Fruit fly (Drosophila melanogaster): ENCODE measurements around the gene Chd1.

Gene Chd1

DNA sequence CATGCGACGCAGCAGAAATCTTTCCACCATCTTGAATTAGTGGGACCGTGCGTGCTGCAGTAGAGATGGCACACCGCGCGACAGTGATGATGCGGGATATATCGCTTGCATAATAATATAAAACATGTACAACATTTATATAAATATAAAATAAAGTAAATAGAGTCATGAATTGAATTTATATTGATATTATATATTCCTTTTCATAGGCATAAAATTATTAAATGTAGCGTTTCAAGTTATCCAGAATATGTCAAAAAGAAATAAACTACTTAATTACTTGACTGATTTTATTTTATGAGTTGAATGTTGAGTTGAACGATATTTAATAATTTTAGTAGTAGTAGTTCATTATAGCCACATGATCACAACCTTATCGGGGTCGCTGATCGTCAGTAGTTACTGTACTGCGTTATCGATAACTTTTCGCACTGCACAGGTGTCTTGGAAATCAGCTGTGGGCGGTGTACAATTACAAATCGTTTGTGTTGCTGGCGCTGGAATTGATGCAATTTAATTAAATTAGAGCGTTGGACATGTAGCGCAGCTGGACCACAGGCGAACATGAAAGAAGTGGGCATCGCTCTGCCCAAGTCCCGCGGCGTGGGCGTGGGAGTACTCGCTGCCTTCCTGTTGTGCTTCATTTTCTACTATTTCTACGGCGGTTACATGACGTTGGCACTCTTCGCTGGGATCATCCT lies at the start of gene Chd1, which contains the start of gene Bem46:
TSS of gene Chd1 (minus strand) at position 43 of the 701 bp plus-strand sequence.
TSS of gene Bem46 (plus strand) at position 436 of the 701 bp plus-strand sequence.
- TF ChIP-seq EcR (GFP tag; optimal IDR thresholded peaks at IDR 0.05) (no peak), psq (optimal IDR thresholded peaks at IDR 0.05) (no peak), CG8478 (optimal IDR thresholded peaks at IDR 0.05) (no peak), usp (GFP tag; optimal IDR thresholded peaks at IDR 0.05) (no peak), Dll (optimal IDR thresholded peaks at IDR 0.05) (no peak), pan (optimal IDR thresholded peaks at IDR 0.05) (no peak)

DNA sequence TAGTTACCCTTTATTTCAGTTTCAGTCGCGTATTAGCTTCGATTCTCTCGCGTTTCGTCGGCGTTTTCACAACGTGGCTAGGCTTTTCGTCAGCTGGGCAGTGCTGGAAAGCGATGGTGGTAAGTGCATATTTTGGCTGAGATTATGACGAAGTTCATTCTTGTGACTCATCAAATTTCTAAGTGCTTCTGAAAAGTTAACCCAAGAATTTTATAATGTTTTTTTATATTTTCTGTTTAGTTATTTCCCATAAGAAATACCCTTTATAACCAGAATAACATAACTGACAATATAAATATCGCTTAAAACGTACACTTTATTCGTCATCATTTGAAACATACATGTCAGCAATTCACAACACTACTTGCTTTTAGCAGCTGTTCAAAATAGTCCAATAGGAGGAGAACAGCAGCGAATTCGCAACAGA lies 49.6 kb upstream of the Chd1 start, which contains the start of the genes CG17260 and SerRS:
TSS of gene CG17260 (plus strand) at position 78 of the 427 bp plus-strand sequence.
TSS of gene SerRS (minus strand) at position 251 of the 427 bp plus-strand sequence.
- TF ChIP-seq EcR (GFP tag; optimal IDR thresholded peaks at IDR 0.05): no peak
- no peak for TF ChIP-seq usp (GFP tag; optimal IDR thresholded peaks at IDR 0.05)
- TF ChIP-seq Dll (optimal IDR thresholded peaks at IDR 0.05): no peak
- TF ChIP-seq pan (optimal IDR thresholded peaks at IDR 0.05): no peak
- no peak for TF ChIP-seq CG8478 (optimal IDR thresholded peaks at IDR 0.05)
- TF ChIP-seq psq (optimal IDR thresholded peaks at IDR 0.05): no peak

DNA sequence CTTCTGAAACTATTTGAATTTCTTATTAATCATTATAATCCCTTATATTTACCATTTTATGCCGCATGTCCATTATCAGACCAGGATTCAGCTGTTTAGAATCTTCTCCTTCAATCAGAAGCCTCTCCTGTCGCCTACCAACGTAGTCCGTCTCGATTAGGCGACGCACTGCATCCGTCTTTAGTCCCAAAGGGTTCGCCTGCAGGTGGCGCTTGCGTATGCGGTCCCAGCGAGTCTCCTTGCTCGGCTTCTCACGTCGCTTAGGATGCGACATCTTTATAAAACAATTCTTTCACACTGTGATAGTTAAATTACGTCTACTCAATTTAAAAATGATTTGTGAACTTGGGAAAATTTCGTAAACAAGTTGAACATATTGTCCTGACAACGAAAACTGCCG lies 47.4 kb upstream of the Chd1 start, which contains the start of gene CG17258:
TSS of gene CG17258 (minus strand) at position 380 of the 400 bp plus-strand sequence.
- TF ChIP-seq CG8478 (optimal IDR thresholded peaks at IDR 0.05): no peak
- TF ChIP-seq usp (GFP tag; optimal IDR thresholded peaks at IDR 0.05): no peak
- TF ChIP-seq Dll (optimal IDR thresholded peaks at IDR 0.05): no peak

DNA sequence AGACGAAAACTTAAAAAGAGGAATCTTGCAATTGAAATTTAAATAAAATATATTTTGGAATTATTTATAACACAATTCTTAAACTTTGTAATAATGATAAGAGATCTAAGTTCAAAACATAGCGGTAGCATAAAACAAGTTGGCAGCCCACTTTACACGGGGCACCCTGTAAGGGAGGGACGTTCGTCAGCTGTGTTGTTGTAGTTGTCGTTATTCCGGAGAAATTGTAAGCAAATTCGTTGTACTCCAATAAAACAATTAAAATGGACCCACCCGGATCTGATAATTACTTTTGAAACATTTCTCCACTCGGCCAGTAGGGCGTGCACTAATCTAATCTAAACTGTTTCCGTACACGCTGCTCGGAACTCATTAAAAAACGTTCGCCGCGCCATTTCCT lies 42.8 kb upstream of the Chd1 start, which contains the start of gene GABPI:
TSS of gene GABPI (plus strand) at position 190 of the 400 bp plus-strand sequence.
- TF ChIP-seq CG8478 (optimal IDR thresholded peaks at IDR 0.05): no peak
- no peak for TF ChIP-seq Dll (optimal IDR thresholded peaks at IDR 0.05)
- no peak for TF ChIP-seq EcR (GFP tag; optimal IDR thresholded peaks at IDR 0.05)
- no peak for TF ChIP-seq usp (GFP tag; optimal IDR thresholded peaks at IDR 0.05)
- TF ChIP-seq pan (optimal IDR thresholded peaks at IDR 0.05): no peak
- TF ChIP-seq psq (optimal IDR thresholded peaks at IDR 0.05): no peak

DNA sequence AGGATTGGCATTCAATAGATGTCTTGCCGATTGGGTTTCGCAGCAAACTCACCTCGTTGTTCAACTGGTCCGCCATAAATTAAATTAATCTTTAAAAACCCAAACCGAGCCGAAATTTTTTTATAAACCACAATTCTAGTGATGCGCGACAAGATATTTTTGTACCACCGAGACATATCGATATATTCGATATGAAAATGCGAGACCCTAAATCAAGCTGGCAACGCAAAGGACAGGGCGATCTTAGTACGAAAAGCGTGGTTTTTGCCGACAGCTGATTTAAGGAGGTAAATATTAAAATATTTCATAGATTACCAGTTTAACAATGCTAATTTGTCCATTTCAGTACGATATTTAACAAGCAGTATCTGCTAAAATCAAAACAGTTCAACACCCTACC lies 41.5 kb upstream of the Chd1 start, which contains the start of the genes Sf3b2 and CG17219:
TSS of gene Sf3b2 (minus strand) at position 157 of the 400 bp plus-strand sequence.
TSS of gene CG17219 (plus strand) at position 242 of the 400 bp plus-strand sequence.
- TF ChIP-seq Dll (optimal IDR thresholded peaks at IDR 0.05) (no peak), EcR (GFP tag; optimal IDR thresholded peaks at IDR 0.05) (no peak), usp (GFP tag; optimal IDR thresholded peaks at IDR 0.05) (no peak), CG8478 (optimal IDR thresholded peaks at IDR 0.05) (no peak), psq (optimal IDR thresholded peaks at IDR 0.05) (no peak), pan (optimal IDR thresholded peaks at IDR 0.05) (no peak)

DNA sequence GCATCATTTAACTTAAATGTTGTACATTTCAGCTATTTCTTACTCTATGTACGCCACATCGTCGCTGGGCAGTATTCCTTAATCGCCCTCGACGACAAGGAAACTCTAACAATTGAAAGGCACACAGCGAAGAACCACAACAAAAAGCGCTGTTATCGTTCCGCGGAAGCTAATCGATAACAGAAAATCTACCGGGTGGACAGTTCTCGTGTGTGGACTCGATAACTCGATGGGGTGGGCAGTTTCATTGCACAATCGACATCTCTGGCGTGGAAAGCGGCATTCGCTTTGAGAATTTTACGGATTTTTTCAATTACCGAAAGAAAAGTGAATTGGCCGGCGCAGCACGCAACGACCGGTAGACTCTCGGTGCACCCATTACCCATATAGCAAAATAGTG lies 35.5 kb upstream of the Chd1 start, which contains the start of the genes alpha4GT1 and Prp40:
TSS of gene alpha4GT1 (minus strand) at position 156 of the 400 bp plus-strand sequence.
TSS of gene Prp40 (plus strand) at position 241 of the 400 bp plus-strand sequence.
- TF ChIP-seq pan (optimal IDR thresholded peaks at IDR 0.05) (no peak), Dll (optimal IDR thresholded peaks at IDR 0.05) (no peak), EcR (GFP tag; optimal IDR thresholded peaks at IDR 0.05) (no peak), psq (optimal IDR thresholded peaks at IDR 0.05) (no peak), CG8478 (optimal IDR thresholded peaks at IDR 0.05) (no peak), usp (GFP tag; optimal IDR thresholded peaks at IDR 0.05) (no peak)

DNA sequence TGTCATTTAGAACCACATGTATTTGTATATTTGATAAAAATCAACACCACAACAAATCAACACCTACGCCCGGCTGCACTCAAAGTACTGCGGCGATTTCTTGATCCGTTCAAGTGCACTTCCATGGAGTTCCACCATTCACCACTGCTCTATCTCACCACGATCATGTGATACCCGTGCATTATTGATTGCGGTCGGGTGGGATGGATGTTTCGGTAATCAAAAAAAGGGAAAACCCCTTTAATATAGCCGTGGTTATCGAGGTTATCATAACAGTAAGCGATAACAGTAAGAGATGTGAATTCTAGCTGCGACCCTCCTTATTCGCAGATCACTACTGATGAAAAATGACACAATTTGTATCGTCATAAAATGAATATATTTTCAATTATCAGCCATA lies 30.7 kb upstream of the Chd1 start, which contains the start of the genes CG17224 and CG17264:
TSS of gene CG17224 (minus strand) at position 97 of the 400 bp plus-strand sequence.
TSS of gene CG17264 (plus strand) at position 297 of the 400 bp plus-strand sequence.
- TF ChIP-seq usp (GFP tag; optimal IDR thresholded peaks at IDR 0.05): no peak
- no peak for TF ChIP-seq pan (optimal IDR thresholded peaks at IDR 0.05)
- TF ChIP-seq Dll (optimal IDR thresholded peaks at IDR 0.05): no peak
- no peak for TF ChIP-seq CG8478 (optimal IDR thresholded peaks at IDR 0.05)

DNA sequence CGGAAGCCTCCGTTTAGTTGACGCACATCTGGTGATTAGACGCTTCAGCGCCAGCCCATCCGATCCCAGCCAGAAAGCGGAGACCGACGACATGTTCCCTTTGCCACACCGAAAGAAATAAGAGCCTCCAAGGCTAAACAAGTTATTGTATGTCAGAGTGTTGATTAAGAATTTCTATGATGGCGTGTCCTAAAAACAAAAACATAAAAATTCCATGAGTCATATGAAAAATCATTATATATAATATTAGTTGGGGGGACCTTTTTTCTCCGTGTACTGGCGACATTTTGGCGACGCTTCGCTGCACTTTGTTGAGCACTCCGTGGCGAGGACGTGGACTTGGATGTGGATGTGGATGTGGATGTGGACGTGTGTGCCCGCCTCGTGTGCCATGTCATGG lies 25.3 kb upstream of the Chd1 start:
- TF ChIP-seq pan (optimal IDR thresholded peaks at IDR 0.05) (no peak), usp (GFP tag; optimal IDR thresholded peaks at IDR 0.05) (no peak), CG8478 (optimal IDR thresholded peaks at IDR 0.05) (no peak), Dll (optimal IDR thresholded peaks at IDR 0.05) (no peak), EcR (GFP tag; optimal IDR thresholded peaks at IDR 0.05) (no peak), psq (optimal IDR thresholded peaks at IDR 0.05) (no peak)

DNA sequence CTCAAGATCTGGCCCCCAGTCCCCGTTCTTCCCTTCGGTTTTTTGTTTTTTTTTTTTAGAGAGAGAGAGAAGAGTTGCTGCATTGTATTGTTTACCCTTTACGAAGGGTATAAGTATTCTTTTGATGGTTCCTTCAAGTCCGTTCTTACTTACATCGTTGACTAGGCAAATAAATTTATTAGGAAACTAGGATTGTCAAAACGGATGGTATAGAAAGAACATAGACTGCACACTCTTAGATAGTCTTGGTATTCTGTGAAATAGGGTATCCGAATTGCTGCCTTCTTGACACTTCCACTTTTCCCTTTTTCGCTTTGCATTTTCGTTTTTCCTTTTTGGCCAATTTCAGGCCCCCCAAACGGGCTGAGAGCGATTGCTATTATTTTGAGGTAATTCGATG lies 24.0 kb upstream of the Chd1 start:
- TF ChIP-seq CG8478 (optimal IDR thresholded peaks at IDR 0.05): no peak
- TF ChIP-seq pan (optimal IDR thresholded peaks at IDR 0.05): no peak
- TF ChIP-seq usp (GFP tag; optimal IDR thresholded peaks at IDR 0.05): no peak
- TF ChIP-seq EcR (GFP tag; optimal IDR thresholded peaks at IDR 0.05): no peak
- no peak for TF ChIP-seq psq (optimal IDR thresholded peaks at IDR 0.05)
- no peak for TF ChIP-seq Dll (optimal IDR thresholded peaks at IDR 0.05)

DNA sequence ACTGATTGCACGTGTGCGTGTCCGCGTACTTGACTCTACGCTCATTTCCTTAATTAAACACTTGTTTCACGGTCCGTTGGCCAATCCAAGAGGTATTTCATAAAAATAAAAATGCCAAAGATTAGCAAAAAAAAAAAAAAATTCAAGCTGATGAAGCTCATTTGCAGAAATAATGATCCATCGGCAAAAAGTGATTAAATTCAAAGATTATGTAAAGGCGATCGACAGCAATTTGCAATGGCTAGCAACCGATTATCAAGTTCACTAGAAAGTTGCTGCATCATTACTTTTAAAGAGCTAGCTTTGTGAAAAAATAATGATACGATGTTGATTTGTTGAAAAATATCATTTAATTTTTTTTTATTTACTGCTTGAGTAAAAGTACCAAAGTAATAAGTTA lies 21.9 kb upstream of the Chd1 start:
- TF ChIP-seq usp (GFP tag; optimal IDR thresholded peaks at IDR 0.05): no peak
- TF ChIP-seq psq (optimal IDR thresholded peaks at IDR 0.05): no peak
- no peak for TF ChIP-seq CG8478 (optimal IDR thresholded peaks at IDR 0.05)
- no peak for TF ChIP-seq pan (optimal IDR thresholded peaks at IDR 0.05)
- no peak for TF ChIP-seq Dll (optimal IDR thresholded peaks at IDR 0.05)
- no peak for TF ChIP-seq EcR (GFP tag; optimal IDR thresholded peaks at IDR 0.05)

DNA sequence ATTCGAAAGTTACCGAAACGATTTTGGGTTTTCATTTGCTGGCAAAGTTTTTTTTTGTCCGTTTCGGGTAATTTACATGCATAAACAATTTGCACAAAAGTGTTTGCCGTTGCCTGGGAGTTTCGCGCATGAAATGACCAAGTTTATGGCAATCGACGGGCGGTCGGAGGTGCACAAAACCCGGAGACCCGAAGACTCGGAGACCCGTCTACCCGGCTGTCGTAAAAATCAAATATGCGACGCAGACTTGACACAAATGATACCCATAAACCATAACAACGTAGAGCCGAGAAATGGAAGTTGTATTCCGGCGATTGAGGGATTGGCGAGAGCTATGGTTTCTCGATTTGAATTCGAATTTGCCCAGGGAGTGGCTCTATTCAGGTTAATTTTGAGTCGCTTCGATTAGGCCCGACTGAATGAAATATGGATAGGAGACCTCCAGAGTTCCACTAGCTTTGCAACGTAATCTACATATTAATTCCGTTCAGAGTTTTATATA lies 19.5 kb upstream of the Chd1 start:
- TF ChIP-seq CG8478 (optimal IDR thresholded peaks at IDR 0.05) (no peak), psq (optimal IDR thresholded peaks at IDR 0.05) (no peak), Dll (optimal IDR thresholded peaks at IDR 0.05) (no peak), usp (GFP tag; optimal IDR thresholded peaks at IDR 0.05) (no peak), EcR (GFP tag; optimal IDR thresholded peaks at IDR 0.05) (no peak), pan (optimal IDR thresholded peaks at IDR 0.05) (no peak)

DNA sequence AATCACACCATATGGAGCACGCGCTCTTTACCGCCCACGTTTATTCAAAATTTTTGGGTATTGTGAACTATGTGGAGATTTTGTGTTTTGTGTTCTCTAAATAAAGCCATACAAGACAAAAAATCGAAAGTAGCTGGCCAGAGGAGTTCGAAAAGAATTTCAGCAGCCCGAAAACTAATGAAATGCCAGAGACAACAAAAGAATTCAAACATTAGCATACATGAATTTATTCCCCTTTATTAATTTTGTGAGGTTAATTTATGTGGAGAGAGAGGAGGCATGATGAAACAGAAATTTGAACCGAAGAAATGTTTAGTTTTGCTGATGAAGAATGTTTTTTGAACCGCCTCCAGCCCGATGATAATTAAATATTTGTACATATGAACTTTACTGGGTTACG lies 18.7 kb upstream of the Chd1 start:
- TF ChIP-seq pan (optimal IDR thresholded peaks at IDR 0.05) (no peak), Dll (optimal IDR thresholded peaks at IDR 0.05) (no peak), usp (GFP tag; optimal IDR thresholded peaks at IDR 0.05) (no peak), CG8478 (optimal IDR thresholded peaks at IDR 0.05) (no peak), psq (optimal IDR thresholded peaks at IDR 0.05) (no peak), EcR (GFP tag; optimal IDR thresholded peaks at IDR 0.05) (no peak)

All from whole organism.